Fruit fly (Drosophila melanogaster): ENCODE results near the gene pr.
A peak's percentile ranks its signal among the peaks of the same experiment; 100 is the strongest.

dm6 chr2L:20106595-20106994 lies 31.3 kb upstream of the pr start:
- no peak for TF ChIP-seq CG12768 (GFP tag; optimal IDR thresholded peaks at IDR 0.05)
- peak; percentile 44 for TF ChIP-seq pad (GFP tag; optimal IDR thresholded peaks at IDR 0.05)
- no peak for TF ChIP-seq kay (GFP tag; ENCODE audit: borderline replicate concordance)
- TF ChIP-seq CG7101 (tag; optimal IDR thresholded peaks at IDR 0.05), result no peak
- no peak for TF ChIP-seq CG5204 (GFP tag; optimal IDR thresholded peaks at IDR 0.05)
- peak; percentile 31 for TF ChIP-seq CG1620 (GFP tag; optimal IDR thresholded peaks at IDR 0.05)
- no peak for TF ChIP-seq CG7045 (GFP tag; optimal IDR thresholded peaks at IDR 0.05)
- TF ChIP-seq Crg-1 (GFP tag; optimal IDR thresholded peaks at IDR 0.05), result no peak
- TF ChIP-seq toe (GFP tag; optimal IDR thresholded peaks at IDR 0.05), result no peak
- no peak for TF ChIP-seq Mnt (GFP tag; optimal IDR thresholded peaks at IDR 0.05)
- TF ChIP-seq CG11617 (GFP tag; optimal IDR thresholded peaks at IDR 0.05), result no peak
- no peak for TF ChIP-seq cic (GFP tag; optimal IDR thresholded peaks at IDR 0.05)
- TF ChIP-seq cnc (optimal IDR thresholded peaks at IDR 0.05), result no peak
- TF ChIP-seq ovo (GFP tag; optimal IDR thresholded peaks at IDR 0.05), result no peak
